Worm (Caenorhabditis elegans) whole organism, early embryonic: Measurements from ENCODE around the gene hda-2.

ENCODE experiments used
- B0310.2 ChIP-seq: sonication (generic microtip); optimal IDR thresholded peaks from 2 replicates; lab custom pipeline; 2016; ENCODE audit warnings: mild to moderate bottlenecking, missing genetic modification characterization, missing compliant biosample characterization
- F13C5.2 ChIP-seq: sonication (generic microtip); optimal IDR thresholded peaks from 2 replicates; lab custom pipeline; 2017; ENCODE audit warnings: mild to moderate bottlenecking, missing genetic modification characterization, inconsistent platforms, missing compliant biosample characterization
- aly-1 ChIP-seq: sonication (generic microtip); optimal IDR thresholded peaks from 2 replicates; lab custom pipeline; 2016; ENCODE audit warnings: missing genetic modification characterization, missing compliant biosample characterization
- ama-1 ChIP-seq: fragments of 150-350 bp; optimal IDR thresholded peaks from 2 replicates; lab custom pipeline; 2014
- ceh-13 ChIP-seq: fragments of 200-800 bp; sonication (Bioruptor generic); optimal IDR thresholded peaks from 2 replicates; lab custom pipeline; 2018; ENCODE audit warnings: mild to moderate bottlenecking, missing genetic modification characterization, missing compliant biosample characterization
- ceh-36 ChIP-seq: sonication (generic microtip); optimal IDR thresholded peaks from 2 replicates; lab custom pipeline; 2016; ENCODE audit warnings: missing genetic modification characterization, inconsistent platforms, missing compliant biosample characterization
- ets-7 ChIP-seq: sonication (generic microtip); optimal IDR thresholded peaks from 2 replicates; lab custom pipeline; 2016; ENCODE audit warnings: missing genotype, missing genetic modification characterization, missing compliant biosample characterization
- flt-1 ChIP-seq: fragments of 200-800 bp; sonication (Bioruptor generic); IDR thresholded peaks from 2 replicates; pipeline ENCODE4 v1.3.6; 2022; ENCODE audit warnings: missing genetic modification characterization, missing compliant biosample characterization
- hmbx-1 ChIP-seq: sonication (generic microtip); optimal IDR thresholded peaks from 2 replicates; lab custom pipeline; 2016; ENCODE audit warnings: mild to moderate bottlenecking, missing genetic modification characterization, missing compliant biosample characterization
- hmg-4 ChIP-seq: fragments of 200-800 bp; sonication (Bioruptor generic); optimal IDR thresholded peaks from 2 replicates; lab custom pipeline; 2018; ENCODE audit warnings: mild to moderate bottlenecking, missing genetic modification characterization, missing compliant biosample characterization
- hnd-1 ChIP-seq: sonication (generic microtip); optimal IDR thresholded peaks from 2 replicates; lab custom pipeline; 2016; ENCODE audit warnings: missing genetic modification characterization, missing compliant biosample characterization
- pes-1 ChIP-seq: fragments of 200-800 bp; sonication (Bioruptor generic); IDR thresholded peaks from 2 replicates; pipeline ENCODE4 v1.3.6; 2022; ENCODE audit warnings: missing genetic modification reagents, missing genetic modification characterization, missing compliant biosample characterization
- scrt-1 ChIP-seq: fragments of 200-800 bp; sonication (Bioruptor generic); IDR thresholded peaks from 2 replicates; pipeline ENCODE4 v1.3.6; 2022; ENCODE audit warnings: missing genetic modification characterization, missing compliant biosample characterization
- sea-1 ChIP-seq: fragments of 200-800 bp; sonication (Bioruptor generic); conservative IDR thresholded peaks from 2 replicates; pipeline ENCODE4 v1.3.6; 2022; ENCODE audit warnings: missing genetic modification characterization, missing compliant biosample characterization
- tbx-11 ChIP-seq: fragments of 200-800 bp; sonication (Bioruptor generic); IDR thresholded peaks from 2 replicates; pipeline ENCODE4 v1.3.6; 2022; ENCODE audit warnings: missing genetic modification characterization, missing compliant biosample characterization
- tbx-37 ChIP-seq: fragments of 200-800 bp; sonication (Bioruptor generic); conservative IDR thresholded peaks from 2 replicates; pipeline ENCODE4 v1.3.6; 2022; ENCODE audit warnings: missing genetic modification reagents, missing genetic modification characterization, missing compliant biosample characterization
- tra-4 ChIP-seq: sonication (generic microtip); optimal IDR thresholded peaks from 2 replicates; lab custom pipeline; 2017; ENCODE audit warnings: missing genetic modification characterization, missing compliant biosample characterization

Gene hda-2

ce11 chrII:8012071-8013031 lies 10.0 kb downstream of the hda-2 start, which contains the start of gene DH11.2:
Gene DH11.2, plus strand, starts transcription at chrII:8012816.
- TF ChIP-seq F13C5.2 (no peak), scrt-1 (GFP tag; lab: Robert Waterston, UW) (no peak), sea-1 (GFP tag; lab: Robert Waterston, UW) (no peak), tbx-37 (GFP tag; lab: Robert Waterston, UW) (no peak), pes-1 (GFP tag; lab: Robert Waterston, UW) (no peak), ceh-13 (GFP tag; lab: Kevin White, UChicago) (no peak), tra-4 (tag; lab: Kevin White, UChicago) (no peak)

ce11 chrII:8008334-8008733 lies 14.0 kb downstream of the hda-2 start, which contains the start of gene glna-2:
Gene glna-2, plus strand, starts transcription at chrII:8008634.
- TF ChIP-seq hnd-1 (tag; lab: Kevin White, UChicago) = no peak
- no peak for TF ChIP-seq hmbx-1 (tag; lab: Kevin White, UChicago)
- no peak for TF ChIP-seq ama-1 (lab: Kevin White, UChicago)
- TF ChIP-seq B0310.2 = no peak
- no peak for TF ChIP-seq aly-1 (tag; lab: Kevin White, UChicago)
- TF ChIP-seq F13C5.2 = no peak
- no peak for TF ChIP-seq flt-1 (GFP tag; lab: Robert Waterston, UW)
- no peak for TF ChIP-seq ceh-13 (GFP tag; lab: Kevin White, UChicago)
- TF ChIP-seq ets-7 (tag; lab: Kevin White, UChicago) = no peak
- TF ChIP-seq sea-1 (GFP tag; lab: Robert Waterston, UW) = no peak
- no peak for TF ChIP-seq tra-4 (tag; lab: Kevin White, UChicago)
- TF ChIP-seq scrt-1 (GFP tag; lab: Robert Waterston, UW) = no peak
- no peak for TF ChIP-seq pes-1 (GFP tag; lab: Robert Waterston, UW)
- TF ChIP-seq tbx-37 (GFP tag; lab: Robert Waterston, UW) = no peak
- TF ChIP-seq ceh-36 (tag; lab: Kevin White, UChicago) = no peak
- no peak for TF ChIP-seq tbx-11
- TF ChIP-seq hmg-4 (GFP tag; lab: Kevin White, UChicago) = no peak

ce11 chrII:8006962-8007361 lies 15.4 kb downstream of the hda-2 start:
- TF ChIP-seq scrt-1 (GFP tag; lab: Robert Waterston, UW) = no peak
- no peak for TF ChIP-seq tbx-11
- no peak for TF ChIP-seq hnd-1 (tag; lab: Kevin White, UChicago)
- TF ChIP-seq hmbx-1 (tag; lab: Kevin White, UChicago) = no peak
- TF ChIP-seq ets-7 (tag; lab: Kevin White, UChicago) = no peak
- no peak for TF ChIP-seq hmg-4 (GFP tag; lab: Kevin White, UChicago)
- TF ChIP-seq pes-1 (GFP tag; lab: Robert Waterston, UW) = no peak
- no peak for TF ChIP-seq tra-4 (tag; lab: Kevin White, UChicago)
- TF ChIP-seq B0310.2 = no peak
- TF ChIP-seq ama-1 (lab: Kevin White, UChicago) = no peak
- no peak for TF ChIP-seq ceh-13 (GFP tag; lab: Kevin White, UChicago)
- TF ChIP-seq ceh-36 (tag; lab: Kevin White, UChicago) = no peak
- no peak for TF ChIP-seq sea-1 (GFP tag; lab: Robert Waterston, UW)
- TF ChIP-seq aly-1 (tag; lab: Kevin White, UChicago) = no peak
- no peak for TF ChIP-seq flt-1 (GFP tag; lab: Robert Waterston, UW)
- TF ChIP-seq F13C5.2 = no peak
- TF ChIP-seq tbx-37 (GFP tag; lab: Robert Waterston, UW) = no peak

DNA sequence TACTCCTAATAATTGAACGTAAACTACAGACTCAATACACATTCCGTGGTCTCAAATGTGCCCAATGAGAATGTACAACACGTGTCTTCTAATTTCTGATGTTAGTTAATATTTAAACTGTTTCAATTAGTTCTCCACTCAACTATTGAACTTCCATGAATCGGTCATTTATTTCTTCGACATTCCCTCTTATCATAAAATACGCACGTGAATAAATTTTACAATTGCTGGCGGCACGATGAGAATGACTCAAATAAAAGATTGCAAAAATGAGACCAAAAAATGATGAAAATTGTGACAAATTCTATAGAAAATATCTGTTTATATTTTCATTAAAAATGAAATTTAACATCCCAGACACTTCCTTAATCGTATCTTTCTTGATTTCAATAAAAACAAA lies 17.6 kb downstream of the hda-2 start:
- TF ChIP-seq scrt-1 (GFP tag; lab: Robert Waterston, UW) (no peak), ets-7 (tag; lab: Kevin White, UChicago) (no peak), tra-4 (tag; lab: Kevin White, UChicago) (no peak), flt-1 (GFP tag; lab: Robert Waterston, UW) (no peak), F13C5.2 (no peak), aly-1 (tag; lab: Kevin White, UChicago) (no peak), hmbx-1 (tag; lab: Kevin White, UChicago) (no peak), ceh-36 (tag; lab: Kevin White, UChicago) (no peak), B0310.2 (no peak), hmg-4 (GFP tag; lab: Kevin White, UChicago) (no peak), ama-1 (lab: Kevin White, UChicago) (no peak), pes-1 (GFP tag; lab: Robert Waterston, UW) (no peak), ceh-13 (GFP tag; lab: Kevin White, UChicago) (no peak), tbx-37 (GFP tag; lab: Robert Waterston, UW) (no peak), hnd-1 (tag; lab: Kevin White, UChicago) (no peak), sea-1 (GFP tag; lab: Robert Waterston, UW) (no peak), tbx-11 (no peak)

DNA sequence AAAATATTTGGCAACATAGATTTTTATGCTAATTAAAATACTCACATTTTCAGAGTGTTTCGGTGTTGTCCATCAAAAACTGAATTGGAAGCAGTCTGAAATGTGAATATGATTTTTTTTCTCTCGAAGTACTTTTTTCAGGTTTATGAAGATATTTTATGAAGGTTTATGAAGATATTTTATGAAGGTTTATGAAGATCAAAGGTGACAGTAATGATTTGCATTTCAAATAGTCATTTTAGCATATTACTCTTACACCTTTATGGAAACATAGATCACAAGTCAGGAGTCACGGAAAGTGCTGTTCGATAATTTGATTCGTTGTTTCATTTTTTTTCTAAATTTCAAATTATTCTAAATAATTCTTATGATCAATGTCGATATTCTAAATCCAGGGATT lies 18.2 kb downstream of the hda-2 start, which contains the start of gene pgp-11:
pgp-11 (minus strand) TSS at position 101 of the 400 bp plus-strand sequence.
- no peak for TF ChIP-seq tra-4 (tag; lab: Kevin White, UChicago)

- TF ChIP-seq tbx-11 (no peak), pes-1 (GFP tag; lab: Robert Waterston, UW) (no peak), ceh-13 (GFP tag; lab: Kevin White, UChicago) (no peak), tbx-37 (GFP tag; lab: Robert Waterston, UW) (no peak), B0310.2 (no peak), ets-7 (tag; lab: Kevin White, UChicago) (no peak), F13C5.2 (no peak), hmg-4 (GFP tag; lab: Kevin White, UChicago) (no peak), hnd-1 (tag; lab: Kevin White, UChicago) (no peak), ama-1 (lab: Kevin White, UChicago) (no peak), hmbx-1 (tag; lab: Kevin White, UChicago) (no peak), sea-1 (GFP tag; lab: Robert Waterston, UW) (no peak), aly-1 (tag; lab: Kevin White, UChicago) (no peak), flt-1 (GFP tag; lab: Robert Waterston, UW) (no peak)
Measured at ce11 chrII:8001428-8001827, 20.9 kb downstream of the hda-2 start.
